Worm (Caenorhabditis elegans) whole organism, late embryonic: ENCODE data around the gene T25B9.11.

ENCODE experiments used
- C08G9.2 ChIP-seq: sonication (generic microtip); optimal IDR thresholded peaks from 2 replicates; lab custom pipeline; 2016; ENCODE audit warnings: mild to moderate bottlenecking, missing genetic modification characterization, moderate library complexity, missing compliant biosample characterization
- F13H6.1 ChIP-seq: sonication (generic microtip); optimal IDR thresholded peaks from 2 replicates; lab custom pipeline; 2016; ENCODE audit warnings: missing genetic modification characterization, missing compliant biosample characterization
- K09A11.1 ChIP-seq: sonication (generic microtip); optimal IDR thresholded peaks from 2 replicates; lab custom pipeline; 2017; ENCODE audit warnings: antibody characterized with exemption, mild to moderate bottlenecking, missing genetic modification characterization, missing compliant biosample characterization; ENCODE audit not compliant: insufficient read depth
- Y22D7AL.16 ChIP-seq: sonication (generic microtip); optimal IDR thresholded peaks from 2 replicates; lab custom pipeline; 2016; ENCODE audit warnings: missing genetic modification characterization, missing compliant biosample characterization
- ceh-18 ChIP-seq: sonication (generic microtip); optimal IDR thresholded peaks from 2 replicates; lab custom pipeline; 2016; ENCODE audit warnings: missing genetic modification characterization, missing compliant biosample characterization
- ceh-19 ChIP-seq: fragments of 200-800 bp; sonication (Bioruptor generic); optimal IDR thresholded peaks from 2 replicates; lab custom pipeline; 2018; ENCODE audit warnings: mild to moderate bottlenecking, missing genetic modification characterization, missing compliant biosample characterization
- ceh-2 ChIP-seq: sonication (generic microtip); optimal IDR thresholded peaks from 2 replicates; lab custom pipeline; 2016; ENCODE audit warnings: missing genotype, missing genetic modification characterization, missing compliant biosample characterization
- ceh-31 ChIP-seq: sonication (generic microtip); optimal IDR thresholded peaks from 2 replicates; lab custom pipeline; 2016; ENCODE audit warnings: missing genetic modification characterization, missing compliant biosample characterization
- ceh-45 ChIP-seq: fragments of 200-800 bp; sonication (Bioruptor generic); IDR thresholded peaks from 2 replicates; pipeline ENCODE4 v1.3.6; 2022; ENCODE audit warnings: missing genetic modification reagents, missing genetic modification characterization, missing compliant biosample characterization
- ceh-48 ChIP-seq: sonication (generic microtip); optimal IDR thresholded peaks from 2 replicates; lab custom pipeline; 2016; ENCODE audit warnings: missing genetic modification characterization, inconsistent platforms, missing compliant biosample characterization
- ceh-6 ChIP-seq: fragments of 200-800 bp; sonication (Bioruptor generic); optimal IDR thresholded peaks from 2 replicates; lab custom pipeline; 2018; ENCODE audit warnings: mild to moderate bottlenecking, missing genetic modification characterization, missing compliant biosample characterization
- che-1 ChIP-seq: sonication (generic microtip); optimal IDR thresholded peaks from 2 replicates; lab custom pipeline; 2016; ENCODE audit warnings: mild to moderate bottlenecking, missing genetic modification characterization, missing compliant biosample characterization
- dmd-4 ChIP-seq: sonication (generic microtip); optimal IDR thresholded peaks from 2 replicates; lab custom pipeline; 2016; ENCODE audit warnings: borderline replicate concordance, missing genetic modification characterization, missing compliant biosample characterization
- dve-1 ChIP-seq: sonication (generic microtip); optimal IDR thresholded peaks from 2 replicates; lab custom pipeline; 2017; ENCODE audit warnings: antibody characterized with exemption, mild to moderate bottlenecking, missing genetic modification characterization, missing compliant biosample characterization
- ets-4 ChIP-seq: sonication (generic microtip); optimal IDR thresholded peaks from 2 replicates; lab custom pipeline; 2016; ENCODE audit warnings: missing genetic modification characterization, missing compliant biosample characterization
- fax-1 ChIP-seq: sonication (generic microtip); optimal IDR thresholded peaks from 2 replicates; lab custom pipeline; 2016; ENCODE audit warnings: missing genotype, missing genetic modification characterization, missing compliant biosample characterization
- fkh-10 ChIP-seq: fragments of 150-350 bp; optimal IDR thresholded peaks from 2 replicates; lab custom pipeline; 2014; ENCODE audit warnings: missing biosample characterization, missing genetic modification reagents, missing genetic modification characterization
- fkh-6 ChIP-seq: sonication (generic microtip); optimal IDR thresholded peaks from 2 replicates; lab custom pipeline; 2016; ENCODE audit warnings: missing genetic modification characterization, missing compliant biosample characterization
- hlh-13 ChIP-seq: fragments of 200-800 bp; sonication (Bioruptor generic); optimal IDR thresholded peaks from 2 replicates; lab custom pipeline; 2018; ENCODE audit warnings: mild to moderate bottlenecking, missing genetic modification characterization, missing compliant biosample characterization
- hlh-30 ChIP-seq: sonication (generic microtip); optimal IDR thresholded peaks from 2 replicates; lab custom pipeline; 2017; ENCODE audit warnings: antibody characterized with exemption, missing genetic modification characterization, missing compliant biosample characterization; ENCODE audit not compliant: insufficient read depth
- madf-2 ChIP-seq: sonication (generic microtip); optimal IDR thresholded peaks from 2 replicates; lab custom pipeline; 2017; ENCODE audit warnings: missing genetic modification characterization, missing compliant biosample characterization
- nfya-1 ChIP-seq: sonication (generic microtip); optimal IDR thresholded peaks from 2 replicates; lab custom pipeline; 2017; ENCODE audit warnings: missing genetic modification characterization, mild to moderate bottlenecking, missing compliant biosample characterization, antibody characterized with exemption, moderate library complexity
- nhr-11 ChIP-seq: fragments of 150-350 bp; optimal IDR thresholded peaks from 2 replicates; lab custom pipeline; 2014; ENCODE audit warnings: missing biosample characterization, missing genetic modification characterization
- npax-4 ChIP-seq: sonication (generic microtip); optimal IDR thresholded peaks from 2 replicates; lab custom pipeline; 2016; ENCODE audit warnings: missing genetic modification characterization, missing compliant biosample characterization
- odd-2 ChIP-seq: sonication (generic microtip); optimal IDR thresholded peaks from 2 replicates; lab custom pipeline; 2017; ENCODE audit warnings: antibody characterized with exemption, mild to moderate bottlenecking, missing genetic modification characterization, missing compliant biosample characterization
- pag-3 ChIP-seq: sonication (generic microtip); optimal IDR thresholded peaks from 2 replicates; lab custom pipeline; 2016; ENCODE audit warnings: missing compliant biosample characterization, missing genetic modification characterization, borderline replicate concordance
- pax-1 ChIP-seq: fragments of 150-350 bp; optimal IDR thresholded peaks from 2 replicates; lab custom pipeline; 2014; ENCODE audit warnings: missing biosample characterization, missing genetic modification characterization
- pha-2 ChIP-seq: sonication (generic microtip); optimal IDR thresholded peaks from 2 replicates; lab custom pipeline; 2017; ENCODE audit warnings: mild to moderate bottlenecking, missing genetic modification characterization, missing compliant biosample characterization
- pqm-1 ChIP-seq: sonication (generic microtip); optimal IDR thresholded peaks from 2 replicates; lab custom pipeline; 2016; ENCODE audit warnings: missing genetic modification characterization, missing compliant biosample characterization
- pros-1 ChIP-seq: fragments of 150-350 bp; optimal IDR thresholded peaks from 2 replicates; lab custom pipeline; 2014; ENCODE audit warnings: missing biosample characterization, missing genetic modification reagents, missing genetic modification characterization
- sdc-2 ChIP-seq: sonication (generic microtip); optimal IDR thresholded peaks from 2 replicates; lab custom pipeline; 2016; ENCODE audit warnings: missing genotype, missing genetic modification characterization, missing compliant biosample characterization
- sox-4 ChIP-seq: sonication (generic microtip); optimal IDR thresholded peaks from 2 replicates; lab custom pipeline; 2017; ENCODE audit warnings: mild to moderate bottlenecking, missing genetic modification characterization, inconsistent platforms, missing compliant biosample characterization
- syd-9 ChIP-seq: sonication (generic microtip); optimal IDR thresholded peaks from 2 replicates; lab custom pipeline; 2016; ENCODE audit warnings: mild to moderate bottlenecking, missing genetic modification characterization, moderate library complexity, missing compliant biosample characterization
- unc-42 ChIP-seq: sonication (generic microtip); optimal IDR thresholded peaks from 2 replicates; lab custom pipeline; 2016; ENCODE audit warnings: missing genotype, missing genetic modification characterization, missing compliant biosample characterization
- unc-55 ChIP-seq: sonication (generic microtip); optimal IDR thresholded peaks from 2 replicates; lab custom pipeline; 2017; ENCODE audit warnings: missing biosample characterization, missing genetic modification reagents, missing genetic modification characterization
- unc-86 ChIP-seq: sonication (generic microtip); optimal IDR thresholded peaks from 2 replicates; lab custom pipeline; 2016; ENCODE audit warnings: missing genetic modification characterization, missing compliant biosample characterization
- zip-5 ChIP-seq: sonication (generic microtip); optimal IDR thresholded peaks from 2 replicates; lab custom pipeline; 2016; ENCODE audit warnings: missing genetic modification characterization, missing compliant biosample characterization
- ztf-16 ChIP-seq: sonication (generic microtip); optimal IDR thresholded peaks from 2 replicates; lab custom pipeline; 2017; ENCODE audit warnings: missing genetic modification characterization, missing compliant biosample characterization

The T25B9.11 gene

DNA sequence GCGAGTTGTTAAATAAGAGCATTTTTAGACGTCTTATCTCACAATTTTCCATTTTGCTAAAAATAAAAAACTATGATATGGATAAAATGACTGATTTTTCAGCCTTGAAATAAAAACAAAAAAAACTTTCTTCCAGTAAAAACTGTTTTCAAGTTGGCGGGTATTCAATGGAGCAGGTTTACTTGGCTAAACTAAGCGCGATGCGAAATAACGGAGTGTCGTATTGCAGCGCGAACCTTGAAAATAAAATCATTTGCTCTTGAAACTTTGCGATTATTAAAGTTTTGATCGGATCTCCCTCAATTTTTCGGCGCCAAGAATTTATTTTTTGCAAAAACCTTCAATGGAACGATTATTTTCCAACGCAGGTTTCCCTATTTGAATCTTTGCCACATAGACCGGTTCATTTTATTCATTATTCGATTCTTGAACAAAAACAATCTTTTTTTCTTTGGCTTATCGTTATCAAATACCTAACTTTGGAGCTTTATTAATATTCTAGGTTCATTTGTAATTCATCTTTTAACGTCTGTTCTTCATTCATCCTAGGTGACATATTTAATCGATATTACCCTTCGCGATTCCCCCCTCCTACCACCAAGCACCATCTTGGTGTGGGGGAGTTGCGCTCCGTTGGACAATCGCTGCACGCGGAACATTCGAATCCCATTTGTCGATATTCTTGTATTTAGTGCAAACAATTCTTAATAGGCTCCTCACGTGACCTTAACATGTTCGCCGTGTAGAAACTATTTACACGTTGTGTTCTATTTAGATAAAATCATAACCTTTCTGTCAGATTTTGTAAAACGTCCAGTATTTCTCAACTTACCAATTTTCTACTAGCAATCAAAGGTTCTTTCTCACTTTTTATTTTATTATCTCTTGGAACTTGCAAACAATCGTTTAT is 29.5 kb upstream of the T25B9.11 start, which contains the start of the genes orc-5 and cyb-1:
Gene orc-5, minus strand, starts transcription at position 62 of the 910 bp plus-strand sequence.
Gene cyb-1, plus strand, starts transcription at position 690 of the 910 bp plus-strand sequence.
- TF ChIP-seq nhr-11, result no peak
- TF ChIP-seq unc-42 (tag; lab: Kevin White, UChicago), result peak; percentile 23
- TF ChIP-seq madf-2 (tag; lab: Kevin White, UChicago), result no peak
- no peak for TF ChIP-seq F13H6.1
- TF ChIP-seq ceh-31 (tag; lab: Kevin White, UChicago), result no peak
- TF ChIP-seq ceh-2 (tag; lab: Kevin White, UChicago), result no peak
- TF ChIP-seq syd-9 (tag; lab: Kevin White, UChicago), result no peak
- no peak for TF ChIP-seq ceh-18 (tag; lab: Kevin White, UChicago)
- no peak for TF ChIP-seq dmd-4
- TF ChIP-seq hlh-13, result no peak
- no peak for TF ChIP-seq C08G9.2 (tag; lab: Kevin White, UChicago)
- no peak for TF ChIP-seq Y22D7AL.16 (tag; lab: Kevin White, UChicago)
- no peak for TF ChIP-seq pros-1 (tag; lab: Kevin White, UChicago)
- peak; percentile 62 for TF ChIP-seq hlh-30
- TF ChIP-seq npax-4 (tag; lab: Kevin White, UChicago), result no peak
- TF ChIP-seq nfya-1, result peak; percentile 44
- peak; percentile 3 for TF ChIP-seq dve-1 (tag; lab: Kevin White, UChicago)
- no peak for TF ChIP-seq ceh-45
- no peak for TF ChIP-seq sdc-2
- TF ChIP-seq odd-2 (tag; lab: Kevin White, UChicago), result no peak
- TF ChIP-seq ceh-48, result peak; percentile 66
- TF ChIP-seq sox-4 (tag; lab: Kevin White, UChicago), result no peak
- TF ChIP-seq pax-1, result peak; percentile 58

DNA sequence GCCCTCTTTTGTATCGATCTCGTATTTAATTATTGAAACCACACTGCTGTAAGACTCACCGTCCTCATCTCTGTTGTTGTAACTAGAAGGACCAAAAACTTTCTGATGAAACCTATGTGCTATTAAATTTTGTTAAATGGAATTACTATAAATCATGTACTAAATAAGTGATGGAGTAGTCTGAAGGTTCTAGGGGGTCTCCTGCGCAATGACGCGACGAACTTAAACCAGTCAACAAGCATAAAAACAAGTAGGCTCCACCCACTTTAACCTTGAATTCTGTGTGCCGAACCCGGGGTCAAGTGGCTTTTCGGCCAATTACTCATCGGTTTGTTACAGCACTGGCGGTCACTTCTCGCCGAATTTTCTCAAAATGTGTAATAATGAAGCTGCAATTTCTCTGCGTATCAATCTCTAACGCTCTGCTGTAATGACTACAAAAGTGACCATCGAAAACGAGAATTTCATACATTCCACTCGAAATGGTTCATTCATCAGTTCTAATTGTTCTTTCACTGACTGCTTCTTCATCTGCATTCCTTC is 27.2 kb upstream of the T25B9.11 start, which contains the start of gene grl-21:
Gene grl-21, plus strand, starts transcription at position 464 of the 543 bp plus-strand sequence.
- TF ChIP-seq nfya-1 (no peak), pros-1 (tag; lab: Kevin White, UChicago) (no peak), sox-4 (tag; lab: Kevin White, UChicago) (no peak), dmd-4 (no peak), F13H6.1 (no peak), fax-1 (tag; lab: Kevin White, UChicago) (no peak), pha-2 (no peak)

DNA sequence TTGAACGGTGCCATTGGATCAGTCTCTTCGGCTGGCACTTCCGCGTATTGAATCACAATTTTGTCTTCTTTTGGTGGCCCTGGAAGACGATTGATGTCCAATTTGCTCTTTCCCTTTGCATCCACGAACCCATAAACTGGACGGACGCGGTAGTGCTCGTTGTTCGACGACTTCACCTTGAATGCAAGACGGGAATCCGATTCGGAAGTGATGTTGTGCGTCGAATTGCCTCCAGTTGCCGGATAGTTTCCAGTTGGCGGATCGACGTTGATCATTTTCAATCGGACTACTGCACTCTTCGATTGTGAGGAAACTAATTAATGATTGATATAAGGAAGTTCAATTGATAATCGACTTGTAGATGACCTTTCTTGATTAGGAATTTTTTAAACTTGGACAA is 26.0 kb upstream of the T25B9.11 start, which contains the start of gene ssp-34:
Gene ssp-34, minus strand, starts transcription at position 275 of the 400 bp plus-strand sequence.
- no peak for TF ChIP-seq fkh-6 (tag; lab: Kevin White, UChicago)
- TF ChIP-seq fkh-10, result no peak
- TF ChIP-seq Y22D7AL.16 (tag; lab: Kevin White, UChicago), result no peak

DNA sequence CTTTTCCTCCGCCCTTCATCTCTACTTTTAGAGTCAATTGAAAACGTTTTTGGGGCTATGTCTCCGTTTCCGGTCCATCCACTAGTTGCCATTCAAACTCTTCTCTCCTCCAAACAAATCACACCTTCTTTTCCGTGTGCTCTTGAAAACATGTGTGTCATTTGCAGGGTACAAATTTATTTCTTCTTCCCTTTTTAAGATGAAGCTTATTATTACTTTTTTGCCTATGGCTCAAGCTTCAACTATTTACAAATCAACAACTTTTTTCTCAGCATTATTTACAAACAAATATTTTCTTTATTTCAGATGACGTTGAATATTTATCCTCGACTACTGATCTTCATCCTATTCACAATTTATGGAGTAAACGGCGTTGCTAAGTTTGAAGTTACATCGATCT is 19.8 kb upstream of the T25B9.11 start, which contains the start of gene T25B9.3:
Gene T25B9.3, plus strand, starts transcription at position 301 of the 400 bp plus-strand sequence.
- TF ChIP-seq ceh-6 (no peak), ceh-2 (tag; lab: Kevin White, UChicago) (no peak), K09A11.1 (tag; lab: Kevin White, UChicago) (no peak), zip-5 (no peak), unc-42 (tag; lab: Kevin White, UChicago) (no peak), ets-4 (no peak), che-1 (no peak), unc-86 (tag; lab: Kevin White, UChicago) (no peak), pqm-1 (tag; lab: Kevin White, UChicago) (no peak), pag-3 (no peak), ztf-16 (tag; lab: Kevin White, UChicago) (no peak), ceh-19 (GFP tag; lab: Kevin White, UChicago) (no peak), unc-55 (no peak), ceh-45 (no peak)
